Fruit fly (Drosophila melanogaster): Measurements from ENCODE around the gene cad.

The cad gene

DNA sequence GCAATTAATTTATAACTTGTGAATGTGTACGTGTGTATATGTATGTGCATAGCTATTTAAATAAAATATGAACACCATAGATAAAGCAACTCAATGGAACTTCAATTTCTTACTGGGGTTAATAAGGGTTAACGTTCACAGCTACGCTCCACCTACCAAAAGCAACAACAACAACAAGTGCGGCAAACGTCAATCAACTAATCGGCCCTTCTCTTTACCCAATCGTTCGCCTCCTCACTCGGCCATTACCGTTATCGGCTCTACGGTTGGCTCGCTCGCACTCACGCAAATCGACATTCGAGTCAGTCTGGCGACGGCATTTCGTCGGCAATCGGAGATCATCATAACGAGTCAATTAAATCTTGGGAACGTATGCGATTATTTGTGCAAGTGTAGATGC is 12.5 kb downstream of the cad start (continued):
- TF ChIP-seq seq (GFP tag; IDR thresholded peaks at IDR 0.05) (0 out of 2 replicates have a peak, but pooled peaks have one; percentile 20), CG14441 (GFP tag; IDR thresholded peaks at IDR 0.05) (no peak), CG4360 (GFP tag; IDR thresholded peaks at IDR 0.05) (peak; percentile 98), tgo (GFP tag; IDR thresholded peaks at IDR 0.05) (no peak), ftz-f1 (GFP tag; optimal IDR thresholded peaks at IDR 0.05) (no peak), lbe (GFP tag; optimal IDR thresholded peaks at IDR 0.05) (no peak), rib (GFP tag; IDR thresholded peaks at IDR 0.05) (no peak), bbx (GFP tag; IDR thresholded peaks at IDR 0.05; ENCODE audit: partially characterized antibody) (no peak), exex (tag; optimal IDR thresholded peaks at IDR 0.05) (peak; percentile 59), TFAM (GFP tag; optimal IDR thresholded peaks at IDR 0.05) (no peak), CG12219 (GFP tag; optimal IDR thresholded peaks at IDR 0.05) (no peak), abd-A (tag; optimal IDR thresholded peaks at IDR 0.05) (no peak), tin (GFP tag; optimal IDR thresholded peaks at IDR 0.05) (no peak), Optix (GFP tag; IDR thresholded peaks at IDR 0.05) (no peak), hth (optimal IDR thresholded peaks at IDR 0.05) (peak; percentile 26), Drgx (GFP tag; IDR thresholded peaks at IDR 0.05) (no peak), CG1529 (GFP tag; optimal IDR thresholded peaks at IDR 0.05) (no peak), org-1 (GFP tag; optimal IDR thresholded peaks at IDR 0.05) (no peak), dmrt11E (tag; optimal IDR thresholded peaks at IDR 0.05) (no peak), CG11695 (GFP tag; IDR thresholded peaks at IDR 0.05) (no peak), CG10366 (GFP tag; IDR thresholded peaks at IDR 0.05) (no peak), CG6765 (GFP tag; optimal IDR thresholded peaks at IDR 0.05) (no peak), H2.0 (GFP tag; IDR thresholded peaks at IDR 0.05) (no peak), CG16813 (GFP tag; IDR thresholded peaks at IDR 0.05; ENCODE audit: partially characterized antibody) (no peak), ems (GFP tag; optimal IDR thresholded peaks at IDR 0.05) (no peak), CG10147 (GFP tag; optimal IDR thresholded peaks at IDR 0.05) (no peak), ase (GFP tag; IDR thresholded peaks at IDR 0.05) (no peak), CG32767 (GFP tag; IDR thresholded peaks at IDR 0.05) (no peak), Nf-YB (GFP tag; optimal IDR thresholded peaks at IDR 0.05) (peak; percentile 98), CG11723 (GFP tag; optimal IDR thresholded peaks at IDR 0.05) (no peak), ham (GFP tag; IDR thresholded peaks at IDR 0.05) (no peak), pan (optimal IDR thresholded peaks at IDR 0.05) (no peak), pan (GFP tag; optimal IDR thresholded peaks at IDR 0.05 in 1 of 2, IDR thresholded peaks at IDR 0.05 in 1 of 2) (peak in 1 of 2 experiments; percentile 79), ranshi (GFP tag; IDR thresholded peaks at IDR 0.05) (no peak), vvl (GFP tag; IDR thresholded peaks at IDR 0.05) (no peak), CG34422 (GFP tag; IDR thresholded peaks at IDR 0.05) (peak; percentile 35; the same call in 1 of the 3 replicates), jigr1 (GFP tag; IDR thresholded peaks at IDR 0.05) (no peak), CG6654 (GFP tag; optimal IDR thresholded peaks at IDR 0.05) (no peak), phol (tag; optimal IDR thresholded peaks at IDR 0.05) (peak; percentile 17), CG7786 (GFP tag; optimal IDR thresholded peaks at IDR 0.05) (no peak), danr (GFP tag; IDR thresholded peaks at IDR 0.05) (no peak), CG11085 (GFP tag; IDR thresholded peaks at IDR 0.05) (no peak), CHES-1-like (GFP tag; optimal IDR thresholded peaks at IDR 0.05) (no peak), crp (GFP tag; optimal IDR thresholded peaks at IDR 0.05) (no peak), HLHmδ (GFP tag; optimal IDR thresholded peaks at IDR 0.05) (peak; percentile 44), Doc3 (GFP tag; IDR thresholded peaks at IDR 0.05; ENCODE audit: partially characterized antibody) (no peak), Hmr (GFP tag; optimal IDR thresholded peaks at IDR 0.05) (no peak), maf-S (GFP tag; optimal IDR thresholded peaks at IDR 0.05) (no peak), Hey (tag; optimal IDR thresholded peaks at IDR 0.05) (no peak), z (GFP tag; IDR thresholded peaks at IDR 0.05) (peak; percentile 68; the same call in 1 of the 3 replicates), lab (GFP tag; optimal IDR thresholded peaks at IDR 0.05) (no peak), sna (GFP tag; IDR thresholded peaks at IDR 0.05; ENCODE audit: partially characterized antibody) (no peak), slbo (GFP tag; IDR thresholded peaks at IDR 0.05) (no peak)

Measured in whole organism, embryonic.